Fruit fly (Drosophila melanogaster): ENCODE results near the gene Fur1.

Fur1 gene

dm6 chr3R:25489685-25490084, 16.8 kb upstream of the Fur1 start (continued):
- TF ChIP-seq CG2120 (GFP tag; optimal IDR thresholded peaks at IDR 0.05) (no peak), fru (optimal IDR thresholded peaks at IDR 0.05) (no peak), Dp (GFP tag; optimal IDR thresholded peaks at IDR 0.05) (no peak), odd (GFP tag; optimal IDR thresholded peaks at IDR 0.05) (no peak), Pdp1 (GFP tag; optimal IDR thresholded peaks at IDR 0.05) (no peak), CG10979 (tag; optimal IDR thresholded peaks at IDR 0.05) (no peak), CG17361 (GFP tag; IDR thresholded peaks at IDR 0.05) (no peak), CG8359 (GFP tag; optimal IDR thresholded peaks at IDR 0.05; ENCODE audit: borderline replicate concordance) (no peak), ftz-f1 (GFP tag; optimal IDR thresholded peaks at IDR 0.05) (no peak), rib (GFP tag; IDR thresholded peaks at IDR 0.05) (no peak), Med (GFP tag) (peak; percentile 64), trem (tag; optimal IDR thresholded peaks at IDR 0.05) (no peak), fd64A (GFP tag; optimal IDR thresholded peaks at IDR 0.05) (no peak), tup (GFP tag; optimal IDR thresholded peaks at IDR 0.05) (no peak), Doc3 (GFP tag; IDR thresholded peaks at IDR 0.05; ENCODE audit: partially characterized antibody) (peak; percentile 79), HLH3B (GFP tag; IDR thresholded peaks at IDR 0.05) (no peak), NC2β (GFP tag; optimal IDR thresholded peaks at IDR 0.05) (no peak), B-H1 (GFP tag; IDR thresholded peaks at IDR 0.05) (no peak), Antp (GFP tag; optimal IDR thresholded peaks at IDR 0.05) (no peak), mld (GFP tag; IDR thresholded peaks at IDR 0.05; ENCODE audit: partially characterized antibody) (peak; percentile 71; the same call in 2 of the 3 replicates), CG11398 (GFP tag; optimal IDR thresholded peaks at IDR 0.05) (no peak), abd-A (tag; optimal IDR thresholded peaks at IDR 0.05) (no peak), Bteb2 (GFP tag; optimal IDR thresholded peaks at IDR 0.05) (no peak), CG4820 (GFP tag; optimal IDR thresholded peaks at IDR 0.05) (no peak), sisA (GFP tag; IDR thresholded peaks at IDR 0.05) (0 out of 2 replicates have a peak, but pooled peaks have one; percentile 18), CG1233 (GFP tag; optimal IDR thresholded peaks at IDR 0.05) (no peak), CG16779 (GFP tag; IDR thresholded peaks at IDR 0.05) (no peak), al (GFP tag; IDR thresholded peaks at IDR 0.05) (no peak), CG9437 (GFP tag; optimal IDR thresholded peaks at IDR 0.05) (no peak), CG4360 (GFP tag; IDR thresholded peaks at IDR 0.05) (no peak), ranshi (GFP tag; IDR thresholded peaks at IDR 0.05) (no peak), CG12769 (tag; optimal IDR thresholded peaks at IDR 0.05) (no peak), CG11093 (GFP tag; IDR thresholded peaks at IDR 0.05) (no peak), Dref (GFP tag; IDR thresholded peaks at IDR 0.05) (no peak), Atf6 (GFP tag; IDR thresholded peaks at IDR 0.05) (no peak), Hey (tag; optimal IDR thresholded peaks at IDR 0.05) (no peak), hkb (optimal IDR thresholded peaks at IDR 0.05) (no peak), hkb (GFP tag; IDR thresholded peaks at IDR 0.05) (no peak), MBD-R2 (GFP tag; IDR thresholded peaks at IDR 0.05) (no peak), CG34224 (GFP tag; IDR thresholded peaks at IDR 0.05; ENCODE audit: partially characterized antibody) (peak; percentile 69), so (GFP tag; IDR thresholded peaks at IDR 0.05) (no peak), vfl (GFP tag; optimal IDR thresholded peaks at IDR 0.05) (no peak), pan (optimal IDR thresholded peaks at IDR 0.05) (no peak), pan (GFP tag; optimal IDR thresholded peaks at IDR 0.05 in 1 of 2, IDR thresholded peaks at IDR 0.05 in 1 of 2) (peak in 1 of 2 experiments; percentile 10), Xrp1 (GFP tag; IDR thresholded peaks at IDR 0.05) (no peak), CG12744 (GFP tag; optimal IDR thresholded peaks at IDR 0.05) (no peak), zen2 (GFP tag; IDR thresholded peaks at IDR 0.05; ENCODE audit: partially characterized antibody) (peak; percentile 78), Taf1 (GFP tag; IDR thresholded peaks at IDR 0.05) (no peak), repo (GFP tag; optimal IDR thresholded peaks at IDR 0.05) (no peak), Hr39 (optimal IDR thresholded peaks at IDR 0.05) (no peak), Chrac-16 (GFP tag; optimal IDR thresholded peaks at IDR 0.05) (no peak), CG15601 (tag; optimal IDR thresholded peaks at IDR 0.05) (no peak), E2f1 (GFP tag; IDR thresholded peaks at IDR 0.05) (no peak), CG5953 (GFP tag; IDR thresholded peaks at IDR 0.05) (no peak)
